Worm (Caenorhabditis elegans) whole organism, L3 larva: ENCODE results near the gene C09H10.4.
A peak's percentile ranks its signal among the peaks of the same experiment; 100 is the strongest.

Source experiments
- aly-2 ChIP-seq: fragments of 150-350 bp; optimal IDR thresholded peaks from 2 replicates; lab custom pipeline; 2014; ENCODE audit warnings: missing biosample characterization, missing genetic modification characterization
- ama-1 ChIP-seq: fragments of 150-350 bp; optimal IDR thresholded peaks from 2 replicates; lab custom pipeline; 2018
- ceh-16 ChIP-seq: sonication (generic microtip); optimal IDR thresholded peaks from 2 replicates; lab custom pipeline; 2017; ENCODE audit warnings: missing biosample characterization, missing genetic modification characterization
- ceh-28 ChIP-seq: fragments of 150-350 bp; optimal IDR thresholded peaks from 2 replicates; lab custom pipeline; 2014; ENCODE audit warnings: missing biosample characterization, missing genetic modification reagents, missing genetic modification characterization
- ceh-82 ChIP-seq: fragments of 150-350 bp; optimal IDR thresholded peaks from 2 replicates; lab custom pipeline; 2014; ENCODE audit warnings: missing biosample characterization, missing genetic modification characterization
- daf-12 ChIP-seq: fragments of 150-350 bp; optimal IDR thresholded peaks from 2 replicates; lab custom pipeline; 2014; ENCODE audit warnings: missing biosample characterization, missing genetic modification reagents, missing genetic modification characterization
- egl-27 ChIP-seq: sonication (generic microtip); optimal IDR thresholded peaks from 4 replicates; lab custom pipeline; 2017; ENCODE audit warnings: missing biosample characterization, missing genetic modification reagents, missing genetic modification characterization
- egl-5 ChIP-seq: fragments of 150-350 bp; optimal IDR thresholded peaks from 2 replicates; lab custom pipeline; 2017; ENCODE audit warnings: missing biosample characterization, missing genetic modification reagents, missing genetic modification characterization, inconsistent platforms
- elt-2 ChIP-seq: sonication (generic microtip); optimal IDR thresholded peaks from 2 replicates; lab custom pipeline; 2016; ENCODE audit warnings: missing genetic modification reagents, mild to moderate bottlenecking, missing genetic modification characterization, missing compliant biosample characterization
- eor-1 ChIP-seq, 2 experiments: fragments of 150-350 bp; optimal IDR thresholded peaks; 2 replicates each; lab custom pipeline; 2014 to 2018; ENCODE audit warnings: missing biosample characterization in 2 of 2, missing genetic modification characterization in 2 of 2
- fos-1 ChIP-seq: fragments of 150-350 bp; optimal IDR thresholded peaks from 2 replicates; lab custom pipeline; 2014; ENCODE audit warnings: missing biosample characterization, missing genetic modification characterization
- lin-15B ChIP-seq: fragments of 150-350 bp; optimal IDR thresholded peaks from 2 replicates; lab custom pipeline; 2014; ENCODE audit warnings: missing biosample characterization, missing genetic modification characterization
- lin-39 ChIP-seq: fragments of 150-350 bp; optimal IDR thresholded peaks from 2 replicates; lab custom pipeline; 2018; ENCODE audit warnings: missing biosample characterization, missing genetic modification reagents, missing genetic modification characterization
- mdl-1 ChIP-seq: fragments of 150-350 bp; optimal IDR thresholded peaks from 2 replicates; lab custom pipeline; 2014; ENCODE audit warnings: missing biosample characterization, missing genetic modification characterization
- mml-1 ChIP-seq: fragments of 150-350 bp; sonication (generic microtip); optimal IDR thresholded peaks from 3 replicates; lab custom pipeline; 2014; ENCODE audit warnings: missing biosample characterization, missing genetic modification characterization
- nfya-1 ChIP-seq: sonication (generic microtip); optimal IDR thresholded peaks from 2 replicates; lab custom pipeline; 2017; ENCODE audit warnings: missing genetic modification characterization, mild to moderate bottlenecking, missing compliant biosample characterization, antibody characterized with exemption, moderate library complexity; ENCODE audit not compliant: insufficient read depth
- nhr-11 ChIP-seq: fragments of 150-350 bp; optimal IDR thresholded peaks from 2 replicates; lab custom pipeline; 2014; ENCODE audit warnings: missing biosample characterization, missing genetic modification characterization
- nhr-12 ChIP-seq: fragments of 150-350 bp; optimal IDR thresholded peaks from 2 replicates; lab custom pipeline; 2014; ENCODE audit warnings: missing biosample characterization, missing genetic modification characterization
- nhr-25 ChIP-seq: sonication (generic microtip); optimal IDR thresholded peaks from 2 replicates; lab custom pipeline; 2017; ENCODE audit warnings: missing biosample characterization, missing genetic modification characterization
- nhr-28 ChIP-seq: fragments of 150-350 bp; optimal IDR thresholded peaks from 2 replicates; lab custom pipeline; 2014; ENCODE audit warnings: missing biosample characterization, missing genetic modification characterization
- nhr-43 ChIP-seq: sonication (generic microtip); optimal IDR thresholded peaks from 2 replicates; lab custom pipeline; 2016; ENCODE audit warnings: mild to moderate bottlenecking, missing genetic modification characterization, missing compliant biosample characterization; ENCODE audit not compliant: poor library complexity, severe bottlenecking
- nhr-67 ChIP-seq: fragments of 150-350 bp; optimal IDR thresholded peaks from 2 replicates; lab custom pipeline; 2014; ENCODE audit warnings: missing biosample characterization, missing genetic modification characterization
- nhr-76 ChIP-seq: fragments of 150-350 bp; sonication (generic microtip); optimal IDR thresholded peaks from 5 replicates; lab custom pipeline; 2014; ENCODE audit warnings: missing biosample characterization, missing genetic modification characterization
- nhr-77 ChIP-seq: fragments of 150-350 bp; optimal IDR thresholded peaks from 2 replicates; lab custom pipeline; 2014; ENCODE audit warnings: missing biosample characterization, missing genetic modification characterization
- pha-4 ChIP-seq: fragments of 150-350 bp; optimal IDR thresholded peaks from 2 replicates; lab custom pipeline; 2014; ENCODE audit warnings: missing biosample characterization, missing genetic modification reagents, missing genetic modification characterization
- pqm-1 ChIP-seq: fragments of 150-350 bp; optimal IDR thresholded peaks from 2 replicates; lab custom pipeline; 2017; ENCODE audit warnings: missing biosample characterization, missing genetic modification characterization, inconsistent platforms
- sea-2 ChIP-seq: fragments of 150-350 bp; sonication (generic microtip); optimal IDR thresholded peaks from 4 replicates; lab custom pipeline; 2014; ENCODE audit warnings: missing biosample characterization, missing genetic modification reagents, missing genetic modification characterization
- skn-1 ChIP-seq: fragments of 150-350 bp; optimal IDR thresholded peaks from 2 replicates; lab custom pipeline; 2014; ENCODE audit warnings: missing biosample characterization, missing genetic modification characterization
- tbx-2 ChIP-seq: sonication (generic microtip); optimal IDR thresholded peaks from 2 replicates; lab custom pipeline; 2016; ENCODE audit warnings: mild to moderate bottlenecking, missing genetic modification characterization, missing compliant biosample characterization
- unc-39 ChIP-seq: sonication (generic microtip); optimal IDR thresholded peaks from 4 replicates; lab custom pipeline; 2017; ENCODE audit warnings: missing biosample characterization, missing genetic modification characterization
- zag-1 ChIP-seq: fragments of 150-350 bp; optimal IDR thresholded peaks from 2 replicates; lab custom pipeline; 2014; ENCODE audit warnings: missing biosample characterization, missing genetic modification characterization
- ztf-4 ChIP-seq: fragments of 150-350 bp; optimal IDR thresholded peaks from 2 replicates; lab custom pipeline; 2014; ENCODE audit warnings: missing biosample characterization, missing genetic modification characterization

The C09H10.4 gene

ce11 chrII:11105981-11106711 is 6.2 kb downstream of the C09H10.4 start, which contains the start of gene nasp-1:
TSS of gene nasp-1 (plus strand) at chrII:11106612.
- TF ChIP-seq nfya-1 (tag; lab: Kevin White, UChicago) (peak; percentile 24), ceh-82 (no peak), lin-15B (tag; lab: Kevin White, UChicago) (no peak), nhr-43 (tag; lab: Kevin White, UChicago) (no peak), pha-4 (peak; percentile 6), ztf-4 (tag; lab: Kevin White, UChicago) (no peak), fos-1 (tag; lab: Kevin White, UChicago) (no peak), nhr-67 (tag; lab: Kevin White, UChicago) (no peak), nhr-25 (tag; lab: Kevin White, UChicago) (no peak), nhr-11 (no peak), tbx-2 (tag; lab: Kevin White, UChicago) (no peak), eor-1 (tag; optimal IDR thresholded peaks at IDR 0.05; lab: Kevin White, UChicago) (no peak)

ce11 chrII:11107828-11108227 is 7.9 kb downstream of the C09H10.4 start, which contains the start of gene apc-17:
TSS of gene apc-17 (plus strand) at chrII:11108128.
- TF ChIP-seq tbx-2 (tag; lab: Kevin White, UChicago) (no peak), skn-1 (tag; lab: Kevin White, UChicago) (no peak), pqm-1 (tag; lab: Kevin White, UChicago) (no peak), ceh-16 (tag; lab: Kevin White, UChicago) (no peak), nhr-28 (tag; lab: Kevin White, UChicago) (no peak), fos-1 (tag; lab: Kevin White, UChicago) (no peak), nhr-77 (tag; lab: Kevin White, UChicago) (no peak), mml-1 (no peak), egl-27 (tag; lab: Kevin White, UChicago) (no peak), elt-2 (tag; lab: Kevin White, UChicago) (no peak), nhr-12 (tag; lab: Kevin White, UChicago) (no peak)

ce11 chrII:11110419-11110818 is 10.5 kb downstream of the C09H10.4 start:
- TF ChIP-seq ceh-82 (no peak), lin-39 (tag; lab: Kevin White, UChicago) (no peak), elt-2 (tag; lab: Kevin White, UChicago) (no peak), aly-2 (tag; lab: Kevin White, UChicago) (no peak), pha-4 (no peak), nhr-76 (tag; lab: Kevin White, UChicago) (no peak), nfya-1 (tag; lab: Kevin White, UChicago) (no peak), egl-27 (tag; lab: Kevin White, UChicago) (no peak), ztf-4 (tag; lab: Kevin White, UChicago) (no peak)

- no peak for TF ChIP-seq mml-1
- no peak for TF ChIP-seq ceh-16 (tag; lab: Kevin White, UChicago)
- TF ChIP-seq sea-2, result no peak
- no peak for TF ChIP-seq mdl-1
- TF ChIP-seq elt-2 (tag; lab: Kevin White, UChicago), result no peak
- no peak for TF ChIP-seq pha-4
- TF ChIP-seq unc-39, result no peak
- no peak for TF ChIP-seq nhr-25 (tag; lab: Kevin White, UChicago)
Measured at ce11 chrII:11111107-11111506, 11.2 kb downstream of the C09H10.4 start, which contains the start of gene glb-4. TSS of gene glb-4 (minus strand) at chrII:11111207.

ce11 chrII:11112419-11112818 is 12.5 kb downstream of the C09H10.4 start, which contains the start of gene mat-2:
TSS of gene mat-2 (plus strand) at chrII:11112719.
- TF ChIP-seq lin-15B (tag; lab: Kevin White, UChicago) (no peak), ceh-28 (tag; lab: Kevin White, UChicago) (no peak), eor-1 (tag; optimal IDR thresholded peaks at IDR 0.05; lab: Kevin White, UChicago) (no peak), elt-2 (tag; lab: Kevin White, UChicago) (no peak), fos-1 (tag; lab: Kevin White, UChicago) (no peak), nfya-1 (tag; lab: Kevin White, UChicago) (no peak), ztf-4 (tag; lab: Kevin White, UChicago) (no peak), ama-1 (lab: Kevin White, UChicago) (no peak), egl-5 (no peak), daf-12 (no peak), nhr-11 (no peak), pqm-1 (tag; lab: Kevin White, UChicago) (no peak), unc-39 (no peak), egl-27 (tag; lab: Kevin White, UChicago) (no peak), nhr-76 (tag; lab: Kevin White, UChicago) (no peak), zag-1 (tag; lab: Kevin White, UChicago) (no peak)
